Fruit fly (Drosophila melanogaster): ENCODE results near the gene CG9257.
A peak's percentile ranks its signal among the peaks of the same experiment; 100 is the strongest.

Gene CG9257

dm6 chr2L:21142972-21143385 is 40.4 kb downstream of the CG9257 start, which contains the start of gene pths (continued):
- peak; percentile 95 for TF ChIP-seq CG17802 (tag; optimal IDR thresholded peaks at IDR 0.05)
- TF ChIP-seq zf30C (GFP tag; optimal IDR thresholded peaks at IDR 0.05) = no peak
- TF ChIP-seq CG18599 (GFP tag; optimal IDR thresholded peaks at IDR 0.05) = no peak
- TF ChIP-seq CG10147 (GFP tag; optimal IDR thresholded peaks at IDR 0.05) = no peak
- TF ChIP-seq CG13123 (GFP tag; optimal IDR thresholded peaks at IDR 0.05) = peak; percentile 22
- TF ChIP-seq sna (GFP tag; IDR thresholded peaks at IDR 0.05; ENCODE audit: partially characterized antibody) = peak; percentile 54
- TF ChIP-seq CG4328 (GFP tag; optimal IDR thresholded peaks at IDR 0.05) = no peak
- TF ChIP-seq seq (GFP tag; IDR thresholded peaks at IDR 0.05) = no peak
- no peak for TF ChIP-seq CG3726 (GFP tag; IDR thresholded peaks at IDR 0.05)
- peak; percentile 75; the same call in 1 of the 3 replicates for TF ChIP-seq CG11456 (GFP tag; IDR thresholded peaks at IDR 0.05)
- TF ChIP-seq Sin3A (optimal IDR thresholded peaks at IDR 0.05) = no peak
- TF ChIP-seq Nf-YB (GFP tag; optimal IDR thresholded peaks at IDR 0.05) = no peak
- no peak for TF ChIP-seq chm (GFP tag; IDR thresholded peaks at IDR 0.05)
- TF ChIP-seq zfh2 (GFP tag; optimal IDR thresholded peaks at IDR 0.05) = peak; percentile 30
- TF ChIP-seq trh (GFP tag; optimal IDR thresholded peaks at IDR 0.05) = no peak
- TF ChIP-seq dysf (GFP tag; IDR thresholded peaks at IDR 0.05) = 0 out of 3 replicates have a peak, but pooled peaks have one; percentile 23
- TF ChIP-seq CG11723 (GFP tag; optimal IDR thresholded peaks at IDR 0.05) = no peak
- no peak for TF ChIP-seq rib (GFP tag; IDR thresholded peaks at IDR 0.05)
- peak; percentile 10; the same call in 1 of the 2 replicates for TF ChIP-seq E2f2 (GFP tag; IDR thresholded peaks at IDR 0.05)
- no peak for TF ChIP-seq btn (GFP tag; optimal IDR thresholded peaks at IDR 0.05)
- TF ChIP-seq CG10321 (GFP tag; IDR thresholded peaks at IDR 0.05) = no peak
- TF ChIP-seq PHDP (tag; optimal IDR thresholded peaks at IDR 0.05) = peak; percentile 4
- TF ChIP-seq maf-S (GFP tag; optimal IDR thresholded peaks at IDR 0.05) = peak; percentile 50
- no peak for TF ChIP-seq CG7839 (tag; optimal IDR thresholded peaks at IDR 0.05)
- TF ChIP-seq fd102C (GFP tag; optimal IDR thresholded peaks at IDR 0.05) = no peak
- TF ChIP-seq Camta (GFP tag; optimal IDR thresholded peaks at IDR 0.05) = peak; percentile 38
- TF ChIP-seq schlank (tag; optimal IDR thresholded peaks at IDR 0.05) = no peak
- no peak for TF ChIP-seq fru (optimal IDR thresholded peaks at IDR 0.05)
- peak; percentile 78 for TF ChIP-seq hb (GFP tag; IDR thresholded peaks at IDR 0.05; ENCODE audit: partially characterized antibody)
- TF ChIP-seq Dref (GFP tag; IDR thresholded peaks at IDR 0.05) = peak; percentile 90
- TF ChIP-seq zfh1 (GFP tag; IDR thresholded peaks at IDR 0.05) = peak; percentile 58; the same call in 1 of the 3 replicates
- TF ChIP-seq Dek (tag; optimal IDR thresholded peaks at IDR 0.05) = no peak
- TF ChIP-seq slbo (GFP tag; IDR thresholded peaks at IDR 0.05) = peak; percentile 75
- TF ChIP-seq CG5953 (GFP tag; IDR thresholded peaks at IDR 0.05) = no peak
- TF ChIP-seq bigmax (GFP tag; optimal IDR thresholded peaks at IDR 0.05) = no peak
- no peak for TF ChIP-seq CG2202 (tag; optimal IDR thresholded peaks at IDR 0.05)
- TF ChIP-seq CG8944 (GFP tag; optimal IDR thresholded peaks at IDR 0.05) = peak; percentile 59
- peak; percentile 15 to 65 for TF ChIP-seq dpn (GFP tag; optimal IDR thresholded peaks at IDR 0.05)
- peak; percentile 15 for TF ChIP-seq CG8924 (tag; optimal IDR thresholded peaks at IDR 0.05)
- TF ChIP-seq CG4820 (GFP tag; optimal IDR thresholded peaks at IDR 0.05) = peak; percentile 50
- TF ChIP-seq CG11247 (GFP tag; IDR thresholded peaks at IDR 0.05) = 0 out of 2 replicates have a peak, but pooled peaks have one; percentile 60
- TF ChIP-seq wdn (GFP tag; IDR thresholded peaks at IDR 0.05) = no peak
- no peak for TF ChIP-seq BtbVII (GFP tag; optimal IDR thresholded peaks at IDR 0.05)
- no peak for TF ChIP-seq gce (GFP tag; IDR thresholded peaks at IDR 0.05)
- TF ChIP-seq ato (GFP tag; IDR thresholded peaks at IDR 0.05; ENCODE audit: partially characterized antibody) = peak; percentile 71; the same call in 1 of the 2 replicates
- TF ChIP-seq Atf6 (GFP tag; IDR thresholded peaks at IDR 0.05) = no peak
- peak; percentile 61 for TF ChIP-seq CG12659 (GFP tag; optimal IDR thresholded peaks at IDR 0.05)
- TF ChIP-seq CG6765 (GFP tag; optimal IDR thresholded peaks at IDR 0.05) = no peak
- TF ChIP-seq CG30020 (tag; optimal IDR thresholded peaks at IDR 0.05) = peak; percentile 98
- no peak for TF ChIP-seq CG17568 (GFP tag; optimal IDR thresholded peaks at IDR 0.05)
- peak; percentile 65 for TF ChIP-seq CG17186 (GFP tag; optimal IDR thresholded peaks at IDR 0.05)
- TF ChIP-seq cato (GFP tag; optimal IDR thresholded peaks at IDR 0.05; ENCODE audit: borderline replicate concordance) = no peak

Data from whole organism, embryonic.